Fruit fly (Drosophila melanogaster): ENCODE measurements around the gene CG15892.

CG15892 gene

DNA sequence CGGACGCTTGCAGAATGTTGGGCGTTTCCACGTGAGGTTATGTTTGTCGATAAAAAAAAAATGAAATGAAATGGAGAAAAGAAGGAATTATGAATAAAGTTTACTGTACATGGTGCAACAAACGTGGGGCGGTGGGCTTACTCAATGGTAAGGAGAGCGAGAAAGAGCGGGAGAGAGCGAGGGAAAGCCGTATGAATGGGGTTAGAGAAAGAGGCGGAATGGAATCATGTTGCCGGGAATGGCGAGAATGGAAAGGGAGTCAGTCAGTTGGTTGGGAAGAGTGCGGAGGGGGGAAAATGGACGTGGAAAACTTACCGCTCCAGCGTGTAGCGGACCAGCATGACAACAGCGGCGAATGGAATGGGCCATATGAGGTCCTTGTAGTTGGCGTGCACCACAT, 28.1 kb downstream of the CG15892 start (continued):
- TF ChIP-seq pfk (GFP tag; optimal IDR thresholded peaks at IDR 0.05) = peak; percentile 85

DNA sequence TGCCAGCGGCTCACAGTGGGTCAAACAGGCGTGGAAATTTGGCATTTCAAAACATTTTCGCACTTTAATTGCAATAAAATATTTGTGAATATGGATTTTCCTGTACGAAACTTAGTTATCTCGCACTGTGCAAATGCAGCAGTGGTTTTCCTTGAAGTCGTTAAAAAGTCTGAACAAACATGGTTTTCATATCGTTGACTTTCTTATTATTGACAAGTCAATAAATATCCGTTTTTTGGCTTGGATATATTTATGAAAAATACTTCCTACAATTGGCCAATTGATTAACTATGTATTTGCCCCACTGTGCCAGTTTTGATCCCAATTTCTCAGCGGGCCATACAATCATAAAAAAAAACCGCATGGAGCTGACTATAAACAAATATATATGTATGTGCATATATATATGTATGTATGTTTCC, 28.7 kb downstream of the CG15892 start:
- TF ChIP-seq CG11560 (tag; IDR thresholded peaks at IDR 0.05) (peak; percentile 88), sob (GFP tag; IDR thresholded peaks at IDR 0.05) (peak; percentile 88), sisA (GFP tag; IDR thresholded peaks at IDR 0.05) (peak; percentile 95), phol (tag; optimal IDR thresholded peaks at IDR 0.05) (peak; percentile 97), danr (GFP tag; IDR thresholded peaks at IDR 0.05) (peak; percentile 93), Dip3 (GFP tag; optimal IDR thresholded peaks at IDR 0.05) (peak; percentile 94), mam (GFP tag; optimal IDR thresholded peaks at IDR 0.05) (peak; percentile 94), gem (tag; optimal IDR thresholded peaks at IDR 0.05) (peak; percentile 98), nau (GFP tag; optimal IDR thresholded peaks at IDR 0.05) (peak; percentile 97), CG15073 (GFP tag; optimal IDR thresholded peaks at IDR 0.05) (peak; percentile 82), jumu (GFP tag; optimal IDR thresholded peaks at IDR 0.05) (peak; percentile 96), gfzf (GFP tag; optimal IDR thresholded peaks at IDR 0.05) (peak; percentile 4), Kr (GFP tag; optimal IDR thresholded peaks at IDR 0.05) (no peak), CG9437 (GFP tag; optimal IDR thresholded peaks at IDR 0.05) (peak; percentile 95), zen (tag; optimal IDR thresholded peaks at IDR 0.05) (peak; percentile 86), CG30020 (tag; optimal IDR thresholded peaks at IDR 0.05) (peak; percentile 76), E2f1 (GFP tag; IDR thresholded peaks at IDR 0.05) (peak; percentile 93), CG17802 (tag; optimal IDR thresholded peaks at IDR 0.05) (peak; percentile 80), trem (tag; optimal IDR thresholded peaks at IDR 0.05) (peak; percentile 88), Ada2b (GFP tag; IDR thresholded peaks at IDR 0.05) (peak; percentile 93), Atf6 (GFP tag; IDR thresholded peaks at IDR 0.05) (peak; percentile 95), bowl (GFP tag; IDR thresholded peaks at IDR 0.05) (peak; percentile 89), CG8944 (GFP tag; optimal IDR thresholded peaks at IDR 0.05) (peak; percentile 95), Stat92E (GFP tag; optimal IDR thresholded peaks at IDR 0.05) (peak in 1 of 3 experiments; percentile 83), wor (GFP tag; IDR thresholded peaks at IDR 0.05) (peak; percentile 96), CG3163 (GFP tag; optimal IDR thresholded peaks at IDR 0.05) (peak; percentile 82), CTCF (GFP tag; optimal IDR thresholded peaks at IDR 0.05) (peak; percentile 72), slp2 (GFP tag; optimal IDR thresholded peaks at IDR 0.05) (peak; percentile 96), shn (GFP tag; optimal IDR thresholded peaks at IDR 0.05) (peak; percentile 96), CG13424 (tag; optimal IDR thresholded peaks at IDR 0.05) (peak; percentile 97), CG31224 (GFP tag; IDR thresholded peaks at IDR 0.05) (peak; percentile 81), CG17359 (tag; optimal IDR thresholded peaks at IDR 0.05) (peak; percentile 96), Sry-δ (GFP tag; optimal IDR thresholded peaks at IDR 0.05) (peak; percentile 64), org-1 (GFP tag; optimal IDR thresholded peaks at IDR 0.05) (peak; percentile 97), hth (optimal IDR thresholded peaks at IDR 0.05) (no peak), pnt (GFP tag; optimal IDR thresholded peaks at IDR 0.05) (peak; percentile 97), dmrt11E (tag; optimal IDR thresholded peaks at IDR 0.05) (peak; percentile 90), ind (GFP tag; optimal IDR thresholded peaks at IDR 0.05) (peak; percentile 95), cad (GFP tag; optimal IDR thresholded peaks at IDR 0.05) (no peak), CG7987 (GFP tag; optimal IDR thresholded peaks at IDR 0.05) (peak; percentile 78), ato (GFP tag; IDR thresholded peaks at IDR 0.05; ENCODE audit: partially characterized antibody) (no peak), mld (GFP tag; IDR thresholded peaks at IDR 0.05; ENCODE audit: partially characterized antibody) (no peak), sima (GFP tag; optimal IDR thresholded peaks at IDR 0.05) (peak; percentile 81), Adf1 (GFP tag; IDR thresholded peaks at IDR 0.05) (peak; percentile 59), CG1647 (GFP tag; optimal IDR thresholded peaks at IDR 0.05) (peak; percentile 93), CG10147 (GFP tag; optimal IDR thresholded peaks at IDR 0.05) (peak; percentile 92), CG30431 (GFP tag; optimal IDR thresholded peaks at IDR 0.05) (peak; percentile 94), eyg (GFP tag; optimal IDR thresholded peaks at IDR 0.05) (peak; percentile 86), CG2712 (tag; optimal IDR thresholded peaks at IDR 0.05) (peak; percentile 96)
